Worm (Caenorhabditis elegans) whole organism, mixed stage, embryonic: ENCODE results near the gene R12A1.3.

Source experiments
- ceh-39 ChIP-seq: fragments of 150-350 bp; optimal IDR thresholded peaks from 2 replicates; lab custom pipeline; 2014; ENCODE audit warnings: missing biosample characterization, missing genetic modification characterization
- ceh-43 ChIP-seq: fragments of 200-800 bp; sonication (Bioruptor generic); optimal IDR thresholded peaks from 2 replicates; lab custom pipeline; 2018; ENCODE audit warnings: mild to moderate bottlenecking, missing genetic modification characterization, moderate library complexity, missing compliant biosample characterization
- ces-1 ChIP-seq: fragments of 150-350 bp; optimal IDR thresholded peaks from 2 replicates; lab custom pipeline; 2014; ENCODE audit warnings: missing biosample characterization, missing genetic modification reagents, missing genetic modification characterization
- elt-1 ChIP-seq: sonication (generic microtip); optimal IDR thresholded peaks from 2 replicates; lab custom pipeline; 2017; ENCODE audit warnings: missing genetic modification characterization, mild to moderate bottlenecking, missing compliant biosample characterization, antibody characterized with exemption, moderate library complexity, borderline replicate concordance; ENCODE audit not compliant: insufficient read depth
- lin-13 ChIP-seq: fragments of 150-350 bp; optimal IDR thresholded peaks from 2 replicates; lab custom pipeline; 2014; ENCODE audit warnings: missing biosample characterization, missing genetic modification characterization
- mab-5 ChIP-seq: fragments of 150-350 bp; optimal IDR thresholded peaks from 2 replicates; lab custom pipeline; 2014; ENCODE audit warnings: missing biosample characterization, missing genetic modification characterization
- nhr-28 ChIP-seq: fragments of 150-350 bp; optimal IDR thresholded peaks from 2 replicates; lab custom pipeline; 2014; ENCODE audit warnings: missing biosample characterization, missing genetic modification characterization
- snpc-4 ChIP-seq: fragments of 150-350 bp; optimal IDR thresholded peaks from 2 replicates; lab custom pipeline; 2014; ENCODE audit warnings: missing biosample characterization, missing genetic modification characterization
- unc-39 ChIP-seq: fragments of 150-350 bp; optimal IDR thresholded peaks from 2 replicates; lab custom pipeline; 2014; ENCODE audit warnings: missing biosample characterization, missing genetic modification characterization

ce11 chrV:1474486-1475125, 49.0 kb upstream of the R12A1.3 start, which contains the start of the genes F53E2.2 and unc-60:
- TF ChIP-seq snpc-4 (no peak), ceh-39 (no peak), ces-1 (GFP tag; lab: Kevin White, UChicago) (peak; percentile 32), elt-1 (tag; lab: Kevin White, UChicago) (no peak), ceh-43 (GFP tag; lab: Kevin White, UChicago) (no peak), lin-13 (tag; lab: Kevin White, UChicago) (peak; percentile 81), nhr-28 (no peak), unc-39 (tag; lab: Kevin White, UChicago) (no peak), mab-5 (tag; lab: Kevin White, UChicago) (no peak)
